Fruit fly (Drosophila melanogaster): ENCODE data around the gene CG33969.

Gene CG33969

DNA sequence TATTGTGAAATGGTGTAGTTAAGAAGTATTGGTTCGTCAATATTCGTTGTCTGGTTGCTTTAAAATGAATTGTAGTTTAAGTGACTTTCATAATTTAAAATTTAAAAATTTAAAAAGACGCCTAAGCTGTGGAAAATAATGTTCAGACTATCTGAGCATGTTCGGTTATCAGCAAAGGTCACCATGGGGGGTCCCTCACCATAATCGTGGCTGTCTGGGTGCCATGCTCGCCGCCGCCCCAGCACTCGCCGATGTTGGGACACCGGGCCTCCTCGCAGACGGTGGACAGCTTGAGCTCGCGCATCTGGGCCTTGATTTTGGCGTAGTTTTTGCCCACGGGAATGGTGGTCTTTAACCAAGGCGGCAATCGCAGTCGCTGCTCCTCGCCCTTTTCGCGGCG, 38.3 kb upstream of the CG33969 start:
- TF ChIP-seq Hr38 (GFP tag; optimal IDR thresholded peaks at IDR 0.05) (no peak), Hr39 (GFP tag; optimal IDR thresholded peaks at IDR 0.05) (no peak), CG16779 (tag; optimal IDR thresholded peaks at IDR 0.05) (no peak), CG34406 (GFP tag; optimal IDR thresholded peaks at IDR 0.05) (no peak), CG15336 (GFP tag; IDR thresholded peaks at IDR 0.05) (no peak), Sox14 (GFP tag; optimal IDR thresholded peaks at IDR 0.05) (no peak), topi (GFP tag; optimal IDR thresholded peaks at IDR 0.05) (no peak), cyc (GFP tag; optimal IDR thresholded peaks at IDR 0.05) (no peak), achi (GFP tag; optimal IDR thresholded peaks at IDR 0.05) (no peak), eg (GFP tag; IDR thresholded peaks at IDR 0.05) (no peak)

DNA sequence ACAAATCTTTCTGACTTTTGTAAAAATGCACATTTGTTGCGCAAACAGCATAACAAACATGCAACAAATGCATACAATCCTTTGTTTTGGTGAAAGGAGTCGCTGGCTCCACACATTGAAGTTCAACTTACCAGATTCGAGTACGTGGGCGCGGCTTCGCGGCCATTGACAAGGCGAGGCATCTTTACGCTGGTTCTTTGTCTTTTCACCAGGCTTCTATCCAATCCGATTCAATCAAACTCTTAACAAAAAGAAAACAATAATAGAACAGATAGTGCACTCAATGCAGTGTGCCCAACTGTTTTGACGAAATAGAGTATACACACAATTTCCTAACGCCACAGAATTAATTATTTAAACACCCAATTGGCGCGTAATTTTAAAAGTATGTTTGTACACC, 36.8 kb upstream of the CG33969 start, which contains the start of gene CG5262:
TSS of gene CG5262 (minus strand) at position 294 of the 400 bp plus-strand sequence.
- TF ChIP-seq dsx (GFP tag; optimal IDR thresholded peaks at IDR 0.05; ENCODE audit: poor library complexity, severe bottlenecking), result no peak
- no peak for TF ChIP-seq CG4318 (GFP tag; optimal IDR thresholded peaks at IDR 0.05)
- TF ChIP-seq svp (GFP tag), result no peak
- no peak for TF ChIP-seq Eip93F (GFP tag; optimal IDR thresholded peaks at IDR 0.05)
- TF ChIP-seq Sox14 (GFP tag; optimal IDR thresholded peaks at IDR 0.05), result peak; percentile 87
- TF ChIP-seq Met (GFP tag; optimal IDR thresholded peaks at IDR 0.05), result no peak
- no peak for TF ChIP-seq OdsH (GFP tag; optimal IDR thresholded peaks at IDR 0.05)
- 0 out of 2 replicates have a peak, but pooled peaks have one; percentile 25 for TF ChIP-seq CG15336 (GFP tag; IDR thresholded peaks at IDR 0.05)
- TF ChIP-seq ss (GFP tag; optimal IDR thresholded peaks at IDR 0.05), result no peak
- TF ChIP-seq CG6854 (GFP tag; optimal IDR thresholded peaks at IDR 0.05), result no peak
- TF ChIP-seq CG3032 (tag; optimal IDR thresholded peaks at IDR 0.05), result peak; percentile 13
- no peak for TF ChIP-seq CG9139 (GFP tag; optimal IDR thresholded peaks at IDR 0.05)
- no peak for TF ChIP-seq Eip78C (GFP tag)
- TF ChIP-seq CG6792 (GFP tag; optimal IDR thresholded peaks at IDR 0.05), result no peak
- TF ChIP-seq Hr39 (GFP tag; optimal IDR thresholded peaks at IDR 0.05), result no peak
- TF ChIP-seq CG16779 (tag; optimal IDR thresholded peaks at IDR 0.05), result no peak

DNA sequence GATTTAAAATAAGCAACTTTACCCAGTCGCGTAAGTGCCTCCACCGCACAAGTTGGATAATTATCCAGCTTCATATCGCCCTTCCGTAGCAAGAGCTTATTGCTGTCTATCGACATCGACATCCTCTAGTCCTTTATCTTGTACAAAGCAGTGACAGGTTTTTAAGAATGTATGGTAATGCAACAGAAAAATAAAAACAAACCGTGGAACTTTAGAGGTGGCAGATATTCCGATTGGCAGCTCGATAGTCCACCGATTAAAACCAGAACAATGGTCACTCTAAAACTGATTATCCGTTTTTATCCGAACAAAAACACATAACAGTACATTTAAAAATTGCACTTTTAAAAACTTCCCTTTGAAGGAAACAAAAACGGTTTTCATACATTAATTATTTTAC, 34.1 kb upstream of the CG33969 start, which contains the start of gene CG5274:
TSS of gene CG5274 (minus strand) at position 218 of the 400 bp plus-strand sequence.
- no peak for TF ChIP-seq Blimp-1 (GFP tag; optimal IDR thresholded peaks at IDR 0.05)
- TF ChIP-seq CG8319 (GFP tag; optimal IDR thresholded peaks at IDR 0.05), result no peak
- TF ChIP-seq cyc (GFP tag; optimal IDR thresholded peaks at IDR 0.05), result no peak
- TF ChIP-seq CG11762 (GFP tag; optimal IDR thresholded peaks at IDR 0.05; ENCODE audit: insufficient read depth), result no peak
- TF ChIP-seq CG15336 (GFP tag; IDR thresholded peaks at IDR 0.05), result no peak
- TF ChIP-seq CG8632 (GFP tag; optimal IDR thresholded peaks at IDR 0.05), result no peak
- TF ChIP-seq CG9139 (GFP tag; optimal IDR thresholded peaks at IDR 0.05), result no peak
- TF ChIP-seq CG10669 (GFP tag; optimal IDR thresholded peaks at IDR 0.05), result no peak
- no peak for TF ChIP-seq Eip93F (GFP tag; optimal IDR thresholded peaks at IDR 0.05)
- TF ChIP-seq CG7368 (GFP tag; optimal IDR thresholded peaks at IDR 0.05), result no peak
- no peak for TF ChIP-seq CG6854 (GFP tag; optimal IDR thresholded peaks at IDR 0.05)
- no peak for TF ChIP-seq CG34406 (GFP tag; optimal IDR thresholded peaks at IDR 0.05)
- no peak for TF ChIP-seq fkh (GFP tag; optimal IDR thresholded peaks at IDR 0.05)
- no peak for TF ChIP-seq acj6 (GFP tag; optimal IDR thresholded peaks at IDR 0.05)
- no peak for TF ChIP-seq Ets21C (GFP tag; optimal IDR thresholded peaks at IDR 0.05)

DNA sequence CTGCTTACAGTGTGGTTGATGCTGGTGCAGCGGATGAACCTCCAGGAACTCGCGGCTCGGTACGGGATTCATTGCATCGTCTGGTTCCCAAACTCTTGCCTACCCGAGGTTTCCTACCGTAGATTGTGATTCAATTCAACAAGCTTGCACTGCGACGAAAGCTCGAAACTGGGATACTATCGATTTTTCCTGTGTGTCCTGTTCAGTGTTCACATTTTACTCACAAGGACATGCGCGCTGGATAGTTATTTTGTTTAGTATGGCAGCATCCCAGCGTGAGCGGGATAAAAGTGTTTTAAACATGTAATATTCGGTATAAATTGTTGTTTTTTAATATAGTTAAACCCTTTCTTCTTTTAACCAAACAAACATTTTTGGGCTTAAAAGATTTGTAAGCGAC, 32.5 kb upstream of the CG33969 start, which contains the start of gene CG5282:
TSS of gene CG5282 (minus strand) at position 184 of the 400 bp plus-strand sequence.
- TF ChIP-seq Sox15 (GFP tag; optimal IDR thresholded peaks at IDR 0.05) (no peak), Eip78C (GFP tag) (no peak), Hr39 (GFP tag; optimal IDR thresholded peaks at IDR 0.05) (no peak), eg (GFP tag; IDR thresholded peaks at IDR 0.05) (no peak), ss (GFP tag; optimal IDR thresholded peaks at IDR 0.05) (no peak), fd85E (GFP tag; optimal IDR thresholded peaks at IDR 0.05) (no peak), Ets21C (GFP tag; optimal IDR thresholded peaks at IDR 0.05) (no peak), CG9139 (GFP tag; optimal IDR thresholded peaks at IDR 0.05) (no peak), Gug (GFP tag; IDR thresholded peaks at IDR 0.05) (no peak), Sox102F (GFP tag; optimal IDR thresholded peaks at IDR 0.05) (no peak), CG8119 (GFP tag; IDR thresholded peaks at IDR 0.05) (no peak), Hr38 (GFP tag; optimal IDR thresholded peaks at IDR 0.05) (no peak), CG4318 (GFP tag; optimal IDR thresholded peaks at IDR 0.05) (no peak), CG11762 (GFP tag; optimal IDR thresholded peaks at IDR 0.05; ENCODE audit: insufficient read depth) (no peak)

Measured in whole organism, prepupa.